ENCODE assay signal across 1 fruit fly cellular context in genomic region chrX:5563929-5564328, dm6.
TF ChIP-seq lines count a peak whose summit lies in the region.

No protein-coding gene starts in this region.

TF ChIP-seq in whole organism, embryonic, 481 proteins besides CTCF, POLR2A, EP300 and RAD21 (continued from another document and continues in another):
- TF ChIP-seq cwo (GFP tag; optimal IDR thresholded peaks at IDR 0.05; lab: Kevin White, UChicago) (no peak), CG10366 (GFP tag; IDR thresholded peaks at IDR 0.05; lab: Robert Waterston, UW) (no peak), sc (optimal IDR thresholded peaks at IDR 0.05; lab: Kevin White, UChicago) (no peak), sc (GFP tag; optimal IDR thresholded peaks at IDR 0.05; lab: Kevin White, UChicago) (no peak), CG6854 (GFP tag; optimal IDR thresholded peaks at IDR 0.05; lab: Kevin White, UChicago) (no peak), CG3726 (GFP tag; IDR thresholded peaks at IDR 0.05; lab: Robert Waterston, UW) (no peak), D19A (tag; optimal IDR thresholded peaks at IDR 0.05; lab: Kevin White, UChicago) (no peak), dmrt11E (tag; optimal IDR thresholded peaks at IDR 0.05; lab: Kevin White, UChicago) (peak; percentile 61), repo (GFP tag; optimal IDR thresholded peaks at IDR 0.05; lab: Kevin White, UChicago) (peak; percentile 14), CG12769 (tag; optimal IDR thresholded peaks at IDR 0.05; lab: Kevin White, UChicago) (no peak), knrl (GFP tag; IDR thresholded peaks at IDR 0.05; lab: Robert Waterston, UW; ENCODE audit: partially characterized antibody) (no peak), zen (tag; optimal IDR thresholded peaks at IDR 0.05; lab: Kevin White, UChicago) (peak; percentile 26), CG8924 (tag; optimal IDR thresholded peaks at IDR 0.05; lab: Kevin White, UChicago) (peak; percentile 19), tio (GFP tag; optimal IDR thresholded peaks at IDR 0.05; lab: Kevin White, UChicago) (peak; percentile 19), Nf-YA (GFP tag; IDR thresholded peaks at IDR 0.05; lab: Robert Waterston, UW) (no peak), unpg (GFP tag; optimal IDR thresholded peaks at IDR 0.05; lab: Kevin White, UChicago) (no peak), CG17802 (tag; optimal IDR thresholded peaks at IDR 0.05; lab: Kevin White, UChicago) (peak; percentile 1), Doc2 (GFP tag; IDR thresholded peaks at IDR 0.05; lab: Robert Waterston, UW) (no peak), lab (GFP tag; optimal IDR thresholded peaks at IDR 0.05; lab: Kevin White, UChicago) (peak; percentile 5), chn (GFP tag; optimal IDR thresholded peaks at IDR 0.05; lab: Kevin White, UChicago) (peak; percentile 26), CG4404 (GFP tag; IDR thresholded peaks at IDR 0.05; lab: Robert Waterston, UW) (peak; percentile 55), twi (tag; optimal IDR thresholded peaks at IDR 0.05; lab: Kevin White, UChicago) (no peak), ranshi (GFP tag; IDR thresholded peaks at IDR 0.05; lab: Robert Waterston, UW) (peak; percentile 14; the same call in 1 of the 2 replicates), tin (GFP tag; optimal IDR thresholded peaks at IDR 0.05; lab: Kevin White, UChicago) (peak; percentile 29), CG12071 (GFP tag; optimal IDR thresholded peaks at IDR 0.05; lab: Kevin White, UChicago) (no peak), CG17359 (tag; optimal IDR thresholded peaks at IDR 0.05; lab: Kevin White, UChicago) (peak; percentile 9), CG2712 (tag; optimal IDR thresholded peaks at IDR 0.05; lab: Kevin White, UChicago) (peak; percentile 17), croc (GFP tag; conservative IDR thresholded peaks at IDR 0.05; lab: Robert Waterston, UW) (no peak; the same call in 2 of the 3 replicates), Hr78 (GFP tag; optimal IDR thresholded peaks at IDR 0.05; lab: Kevin White, UChicago) (no peak), bab2 (GFP tag; optimal IDR thresholded peaks at IDR 0.05; lab: Kevin White, UChicago) (no peak), Xbp1 (GFP tag; optimal IDR thresholded peaks at IDR 0.05; lab: Kevin White, UChicago) (peak; percentile 31), slou (GFP tag; optimal IDR thresholded peaks at IDR 0.05; lab: Kevin White, UChicago) (no peak), CG17328 (GFP tag; IDR thresholded peaks at IDR 0.05; lab: Robert Waterston, UW) (peak; percentile 46), CG3065 (GFP tag; optimal IDR thresholded peaks at IDR 0.05; lab: Kevin White, UChicago) (no peak), CG7987 (GFP tag; optimal IDR thresholded peaks at IDR 0.05; lab: Kevin White, UChicago) (no peak), HHEX (GFP tag; optimal IDR thresholded peaks at IDR 0.05; lab: Kevin White, UChicago) (no peak), sisA (GFP tag; IDR thresholded peaks at IDR 0.05; lab: Robert Waterston, UW) (no peak; the same call in 1 of the 2 replicates), CG10431 (GFP tag; optimal IDR thresholded peaks at IDR 0.05; lab: Kevin White, UChicago) (no peak), CG12155 (GFP tag; optimal IDR thresholded peaks at IDR 0.05; lab: Kevin White, UChicago) (no peak), H15 (GFP tag; IDR thresholded peaks at IDR 0.05; lab: Robert Waterston, UW) (no peak), CG18262 (tag; optimal IDR thresholded peaks at IDR 0.05; lab: Kevin White, UChicago) (peak; percentile 7), Deaf1 (tag; optimal IDR thresholded peaks at IDR 0.05; lab: Kevin White, UChicago) (peak; percentile 40), ham (GFP tag; IDR thresholded peaks at IDR 0.05; lab: Robert Waterston, UW) (no peak), CG15479 (GFP tag; optimal IDR thresholded peaks at IDR 0.05; lab: Kevin White, UChicago) (no peak), CG1603 (tag; optimal IDR thresholded peaks at IDR 0.05; lab: Kevin White, UChicago) (peak; percentile 59), Optix (GFP tag; IDR thresholded peaks at IDR 0.05; lab: Robert Waterston, UW) (peak; percentile 41; the same call in 1 of the 3 replicates), CG3281 (GFP tag; optimal IDR thresholded peaks at IDR 0.05; lab: Kevin White, UChicago) (no peak), Sox102F (GFP tag; optimal IDR thresholded peaks at IDR 0.05; lab: Kevin White, UChicago) (no peak), fd102C (GFP tag; optimal IDR thresholded peaks at IDR 0.05; lab: Kevin White, UChicago) (peak; percentile 27), dan (GFP tag; IDR thresholded peaks at IDR 0.05; lab: Robert Waterston, UW) (0 out of 2 replicates have a peak, but pooled peaks have one; percentile 17), Vsx1 (GFP tag; optimal IDR thresholded peaks at IDR 0.05; lab: Kevin White, UChicago) (no peak), CG7556 (GFP tag; optimal IDR thresholded peaks at IDR 0.05; lab: Kevin White, UChicago) (no peak), CG8281 (tag; optimal IDR thresholded peaks at IDR 0.05; lab: Kevin White, UChicago) (no peak), nau (GFP tag; optimal IDR thresholded peaks at IDR 0.05; lab: Kevin White, UChicago) (no peak), phol (tag; optimal IDR thresholded peaks at IDR 0.05; lab: Kevin White, UChicago) (peak; percentile 17), Rx (GFP tag; IDR thresholded peaks at IDR 0.05; lab: Robert Waterston, UW) (0 out of 2 replicates have a peak, but pooled peaks have one; percentile 4), zf30C (GFP tag; optimal IDR thresholded peaks at IDR 0.05; lab: Kevin White, UChicago) (no peak), CG17612 (GFP tag; IDR thresholded peaks at IDR 0.05; lab: Robert Waterston, UW) (no peak), Antp (GFP tag; optimal IDR thresholded peaks at IDR 0.05; lab: Kevin White, UChicago) (no peak), CG14860 (GFP tag; IDR thresholded peaks at IDR 0.05; lab: Robert Waterston, UW; ENCODE audit: partially characterized antibody) (no peak), lmd (GFP tag; IDR thresholded peaks at IDR 0.05; lab: Robert Waterston, UW) (peak; percentile 25; the same call in 1 of the 2 replicates), Kr (GFP tag; optimal IDR thresholded peaks at IDR 0.05; lab: Kevin White, UChicago) (no peak), yki (optimal IDR thresholded peaks at IDR 0.05; lab: Kevin White, UChicago) (no peak), CG4424 (GFP tag; optimal IDR thresholded peaks at IDR 0.05; lab: Kevin White, UChicago) (no peak), Lhr (GFP tag; optimal IDR thresholded peaks at IDR 0.05; lab: Kevin White, UChicago) (no peak), CG10209 (GFP tag; optimal IDR thresholded peaks at IDR 0.05; lab: Kevin White, UChicago) (peak; percentile 5), CG10979 (tag; optimal IDR thresholded peaks at IDR 0.05; lab: Kevin White, UChicago) (peak; percentile 27), CG1602 (GFP tag; optimal IDR thresholded peaks at IDR 0.05; lab: Kevin White, UChicago) (no peak), CG7839 (tag; optimal IDR thresholded peaks at IDR 0.05; lab: Kevin White, UChicago) (no peak), btn (GFP tag; optimal IDR thresholded peaks at IDR 0.05; lab: Kevin White, UChicago) (peak; percentile 1), CG7786 (GFP tag; optimal IDR thresholded peaks at IDR 0.05; lab: Kevin White, UChicago) (peak; percentile 7), CG3995 (GFP tag; optimal IDR thresholded peaks at IDR 0.05; lab: Kevin White, UChicago) (no peak), eyg (GFP tag; optimal IDR thresholded peaks at IDR 0.05; lab: Kevin White, UChicago) (no peak), grau (tag; optimal IDR thresholded peaks at IDR 0.05; lab: Kevin White, UChicago) (no peak), CG16815 (GFP tag; optimal IDR thresholded peaks at IDR 0.05; lab: Kevin White, UChicago) (peak; percentile 35), E2f2 (GFP tag; IDR thresholded peaks at IDR 0.05; lab: Robert Waterston, UW) (no peak), nerfin-2 (GFP tag; IDR thresholded peaks at IDR 0.05; lab: Robert Waterston, UW; ENCODE audit: partially characterized antibody) (no peak), mam (GFP tag; optimal IDR thresholded peaks at IDR 0.05; lab: Kevin White, UChicago) (peak; percentile 2), Hr3 (GFP tag; optimal IDR thresholded peaks at IDR 0.05; lab: Kevin White, UChicago) (no peak), slp2 (GFP tag; optimal IDR thresholded peaks at IDR 0.05; lab: Kevin White, UChicago) (no peak), ems (GFP tag; optimal IDR thresholded peaks at IDR 0.05; lab: Kevin White, UChicago) (no peak), CG12299 (tag; optimal IDR thresholded peaks at IDR 0.05; lab: Kevin White, UChicago) (no peak), CG11456 (GFP tag; IDR thresholded peaks at IDR 0.05; lab: Robert Waterston, UW) (0 out of 3 replicates have a peak, but pooled peaks have one; percentile 10), Hsf (GFP tag; optimal IDR thresholded peaks at IDR 0.05; lab: Kevin White, UChicago) (peak; percentile 30), gsb (GFP tag; IDR thresholded peaks at IDR 0.05; lab: Robert Waterston, UW) (no peak), onecut (GFP tag; IDR thresholded peaks at IDR 0.05; lab: Robert Waterston, UW) (no peak), cato (GFP tag; optimal IDR thresholded peaks at IDR 0.05; lab: Kevin White, UChicago; ENCODE audit: borderline replicate concordance) (no peak), NC2β (GFP tag; optimal IDR thresholded peaks at IDR 0.05; lab: Kevin White, UChicago) (peak; percentile 23), CG31441 (GFP tag; IDR thresholded peaks at IDR 0.05; lab: Robert Waterston, UW) (no peak), CG6813 (GFP tag; optimal IDR thresholded peaks at IDR 0.05; lab: Kevin White, UChicago) (no peak), BEAF-32 (GFP tag; optimal IDR thresholded peaks at IDR 0.05; lab: Kevin White, UChicago) (no peak), sens-2 (GFP tag; IDR thresholded peaks at IDR 0.05; lab: Robert Waterston, UW) (no peak), CG9609 (GFP tag; optimal IDR thresholded peaks at IDR 0.05; lab: Kevin White, UChicago) (peak; percentile 1), az2 (GFP tag; optimal IDR thresholded peaks at IDR 0.05; lab: Kevin White, UChicago) (peak; percentile 15), salm (tag; optimal IDR thresholded peaks at IDR 0.05; lab: Kevin White, UChicago) (no peak), hth (optimal IDR thresholded peaks at IDR 0.05; lab: Kevin White, UChicago) (no peak), CG43689 (GFP tag; IDR thresholded peaks at IDR 0.05; lab: Robert Waterston, UW) (no peak), zen2 (GFP tag; IDR thresholded peaks at IDR 0.05; lab: Robert Waterston, UW; ENCODE audit: partially characterized antibody) (no peak), HLH4C (GFP tag; IDR thresholded peaks at IDR 0.05; lab: Robert Waterston, UW; ENCODE audit: partially characterized antibody) (no peak), CG17912 (GFP tag; optimal IDR thresholded peaks at IDR 0.05; lab: Kevin White, UChicago) (no peak), da (GFP tag; optimal IDR thresholded peaks at IDR 0.05; lab: Kevin White, UChicago) (no peak), CG9727 (GFP tag; optimal IDR thresholded peaks at IDR 0.05; lab: Kevin White, UChicago) (peak; percentile 32), Dref (GFP tag; IDR thresholded peaks at IDR 0.05; lab: Robert Waterston, UW) (no peak), pita (GFP tag; optimal IDR thresholded peaks at IDR 0.05; lab: Kevin White, UChicago) (no peak), CG14050 (GFP tag; IDR thresholded peaks at IDR 0.05; lab: Robert Waterston, UW) (no peak), CG8089 (GFP tag; optimal IDR thresholded peaks at IDR 0.05; lab: Kevin White, UChicago) (no peak), dati (GFP tag; IDR thresholded peaks at IDR 0.05; lab: Robert Waterston, UW) (no peak), Usf (GFP tag; optimal IDR thresholded peaks at IDR 0.05; lab: Kevin White, UChicago) (no peak), CG2120 (GFP tag; optimal IDR thresholded peaks at IDR 0.05; lab: Kevin White, UChicago) (peak; percentile 4), CG2129 (GFP tag; IDR thresholded peaks at IDR 0.05; lab: Robert Waterston, UW; ENCODE audit: partially characterized antibody) (no peak), Xrp1 (GFP tag; IDR thresholded peaks at IDR 0.05; lab: Robert Waterston, UW) (peak; percentile 56), HLH54F (GFP tag; optimal IDR thresholded peaks at IDR 0.05; lab: Kevin White, UChicago) (no peak), Hr51 (GFP tag; optimal IDR thresholded peaks at IDR 0.05; lab: Kevin White, UChicago) (peak in 1 of 2 experiments; percentile 8), Sry-δ (GFP tag; optimal IDR thresholded peaks at IDR 0.05; lab: Kevin White, UChicago) (no peak), nmo (GFP tag; optimal IDR thresholded peaks at IDR 0.05; lab: Kevin White, UChicago) (peak; percentile 11), CG30431 (GFP tag; optimal IDR thresholded peaks at IDR 0.05; lab: Kevin White, UChicago) (peak; percentile 1), CG10654 (GFP tag; optimal IDR thresholded peaks at IDR 0.05; lab: Kevin White, UChicago) (no peak), Chrac-16 (GFP tag; optimal IDR thresholded peaks at IDR 0.05; lab: Kevin White, UChicago) (peak; percentile 40), Rfx (GFP tag; IDR thresholded peaks at IDR 0.05; lab: Robert Waterston, UW) (0 out of 2 replicates have a peak, but pooled peaks have one; percentile 32), Max (GFP tag; optimal IDR thresholded peaks at IDR 0.05; lab: Kevin White, UChicago) (no peak), HLH3B (GFP tag; IDR thresholded peaks at IDR 0.05; lab: Robert Waterston, UW) (no peak), CG6689 (GFP tag; IDR thresholded peaks at IDR 0.05; lab: Robert Waterston, UW) (0 out of 2 replicates have a peak, but pooled peaks have one; percentile 28), CG16779 (GFP tag; IDR thresholded peaks at IDR 0.05; lab: Robert Waterston, UW) (no peak), fd96Cb (tag; optimal IDR thresholded peaks at IDR 0.05; lab: Kevin White, UChicago) (no peak), Drgx (GFP tag; IDR thresholded peaks at IDR 0.05; lab: Robert Waterston, UW) (no peak), CG31388 (GFP tag; optimal IDR thresholded peaks at IDR 0.05; lab: Kevin White, UChicago) (no peak), Aef1 (GFP tag; IDR thresholded peaks at IDR 0.05; lab: Robert Waterston, UW) (no peak), Hey (tag; optimal IDR thresholded peaks at IDR 0.05; lab: Kevin White, UChicago) (no peak), CG32532 (GFP tag; IDR thresholded peaks at IDR 0.05; lab: Robert Waterston, UW) (no peak), CG8765 (GFP tag; IDR thresholded peaks at IDR 0.05; lab: Robert Waterston, UW) (peak; percentile 64; the same call in 1 of the 2 replicates), CG4820 (GFP tag; optimal IDR thresholded peaks at IDR 0.05; lab: Kevin White, UChicago) (peak; percentile 21), exex (tag; optimal IDR thresholded peaks at IDR 0.05; lab: Kevin White, UChicago) (no peak), Gsc (GFP tag; IDR thresholded peaks at IDR 0.05; lab: Robert Waterston, UW) (0 out of 2 replicates have a peak, but pooled peaks have one; percentile 33), CG6175 (GFP tag; IDR thresholded peaks at IDR 0.05; lab: Robert Waterston, UW) (no peak), al (GFP tag; IDR thresholded peaks at IDR 0.05; lab: Robert Waterston, UW) (no peak)
